Worm (Caenorhabditis elegans) whole organism, L3 larva: ENCODE measurements around the gene ZK512.4.

ENCODE experiments used
- R02D3.7 ChIP-seq: fragments of 150-350 bp; optimal IDR thresholded peaks from 2 replicates; lab custom pipeline; 2014; ENCODE audit warnings: missing biosample characterization, missing genetic modification characterization
- ZK546.5 ChIP-seq: sonication (generic microtip); optimal IDR thresholded peaks from 2 replicates; lab custom pipeline; 2017; ENCODE audit warnings: missing biosample characterization, missing genetic modification characterization
- ceh-16 ChIP-seq: sonication (generic microtip); optimal IDR thresholded peaks from 2 replicates; lab custom pipeline; 2017; ENCODE audit warnings: missing biosample characterization, missing genetic modification characterization
- ceh-28 ChIP-seq: fragments of 150-350 bp; optimal IDR thresholded peaks from 2 replicates; lab custom pipeline; 2014; ENCODE audit warnings: missing biosample characterization, missing genetic modification reagents, missing genetic modification characterization
- ceh-82 ChIP-seq: fragments of 150-350 bp; optimal IDR thresholded peaks from 2 replicates; lab custom pipeline; 2014; ENCODE audit warnings: missing biosample characterization, missing genetic modification characterization
- ceh-9 ChIP-seq: sonication (generic microtip); optimal IDR thresholded peaks from 2 replicates; lab custom pipeline; 2018; ENCODE audit warnings: missing biosample characterization, missing genetic modification characterization
- daf-12 ChIP-seq: fragments of 150-350 bp; optimal IDR thresholded peaks from 2 replicates; lab custom pipeline; 2014; ENCODE audit warnings: missing biosample characterization, missing genetic modification reagents, missing genetic modification characterization
- egl-27 ChIP-seq: sonication (generic microtip); optimal IDR thresholded peaks from 4 replicates; lab custom pipeline; 2017; ENCODE audit warnings: missing biosample characterization, missing genetic modification reagents, missing genetic modification characterization
- egl-5 ChIP-seq: fragments of 150-350 bp; optimal IDR thresholded peaks from 2 replicates; lab custom pipeline; 2017; ENCODE audit warnings: missing biosample characterization, missing genetic modification reagents, missing genetic modification characterization, inconsistent platforms
- elt-1 ChIP-seq: fragments of 150-350 bp; optimal IDR thresholded peaks from 2 replicates; lab custom pipeline; 2014; ENCODE audit warnings: missing biosample characterization, missing genetic modification characterization
- elt-2 ChIP-seq: sonication (generic microtip); optimal IDR thresholded peaks from 2 replicates; lab custom pipeline; 2016; ENCODE audit warnings: missing genetic modification reagents, mild to moderate bottlenecking, missing genetic modification characterization, missing compliant biosample characterization
- elt-3 ChIP-seq, 3 experiments: fragments of 150-350 bp in 1 of 3; sonication (generic microtip) in 2 of 3; optimal IDR thresholded peaks; 2 replicates in 2 of 3; 4 replicates in 1 of 3; lab custom pipeline; 2014 to 2017; ENCODE audit warnings: missing biosample characterization in 3 of 3, missing genetic modification characterization in 3 of 3
- fkh-2 ChIP-seq: fragments of 150-350 bp; optimal IDR thresholded peaks from 2 replicates; lab custom pipeline; 2014; ENCODE audit warnings: missing biosample characterization, missing genetic modification reagents, missing genetic modification characterization
- fos-1 ChIP-seq: fragments of 150-350 bp; optimal IDR thresholded peaks from 2 replicates; lab custom pipeline; 2014; ENCODE audit warnings: missing biosample characterization, missing genetic modification characterization
- hmg-11 ChIP-seq: sonication (generic microtip); optimal IDR thresholded peaks from 2 replicates; lab custom pipeline; 2016; ENCODE audit warnings: missing genetic modification characterization, missing compliant biosample characterization
- lin-15B ChIP-seq: fragments of 150-350 bp; optimal IDR thresholded peaks from 2 replicates; lab custom pipeline; 2014; ENCODE audit warnings: missing biosample characterization, missing genetic modification characterization
- lin-39 ChIP-seq: fragments of 150-350 bp; optimal IDR thresholded peaks from 2 replicates; lab custom pipeline; 2018; ENCODE audit warnings: missing biosample characterization, missing genetic modification reagents, missing genetic modification characterization
- nfya-1 ChIP-seq: sonication (generic microtip); optimal IDR thresholded peaks from 2 replicates; lab custom pipeline; 2017; ENCODE audit warnings: missing genetic modification characterization, mild to moderate bottlenecking, missing compliant biosample characterization, antibody characterized with exemption, moderate library complexity; ENCODE audit not compliant: insufficient read depth
- nhr-11 ChIP-seq: fragments of 150-350 bp; optimal IDR thresholded peaks from 2 replicates; lab custom pipeline; 2014; ENCODE audit warnings: missing biosample characterization, missing genetic modification characterization
- nhr-12 ChIP-seq: fragments of 150-350 bp; optimal IDR thresholded peaks from 2 replicates; lab custom pipeline; 2014; ENCODE audit warnings: missing biosample characterization, missing genetic modification characterization
- nhr-23 ChIP-seq: fragments of 150-350 bp; optimal IDR thresholded peaks from 2 replicates; lab custom pipeline; 2014; ENCODE audit warnings: missing biosample characterization, missing genetic modification reagents, missing genetic modification characterization
- nhr-237 ChIP-seq: fragments of 150-350 bp; optimal IDR thresholded peaks from 2 replicates; lab custom pipeline; 2014; ENCODE audit warnings: missing biosample characterization, missing genetic modification characterization
- nhr-25 ChIP-seq: sonication (generic microtip); optimal IDR thresholded peaks from 2 replicates; lab custom pipeline; 2017; ENCODE audit warnings: missing biosample characterization, missing genetic modification characterization
- nhr-28 ChIP-seq: fragments of 150-350 bp; optimal IDR thresholded peaks from 2 replicates; lab custom pipeline; 2014; ENCODE audit warnings: missing biosample characterization, missing genetic modification characterization
- skn-1 ChIP-seq: fragments of 150-350 bp; optimal IDR thresholded peaks from 2 replicates; lab custom pipeline; 2014; ENCODE audit warnings: missing biosample characterization, missing genetic modification characterization
- snpc-4 ChIP-seq: fragments of 150-350 bp; optimal IDR thresholded peaks from 2 replicates; lab custom pipeline; 2014; ENCODE audit warnings: missing biosample characterization, missing genetic modification characterization
- unc-39 ChIP-seq: sonication (generic microtip); optimal IDR thresholded peaks from 4 replicates; lab custom pipeline; 2017; ENCODE audit warnings: missing biosample characterization, missing genetic modification characterization
- unc-62 ChIP-seq: fragments of 150-350 bp; sonication (generic microtip); optimal IDR thresholded peaks from 4 replicates; lab custom pipeline; 2014; ENCODE audit warnings: missing biosample characterization, missing genetic modification reagents, missing genetic modification characterization
- zag-1 ChIP-seq: fragments of 150-350 bp; optimal IDR thresholded peaks from 2 replicates; lab custom pipeline; 2014; ENCODE audit warnings: missing biosample characterization, missing genetic modification characterization
- ztf-11 ChIP-seq: fragments of 150-350 bp; optimal IDR thresholded peaks from 2 replicates; lab custom pipeline; 2014; ENCODE audit warnings: missing biosample characterization, missing genetic modification characterization

The ZK512.4 gene

DNA sequence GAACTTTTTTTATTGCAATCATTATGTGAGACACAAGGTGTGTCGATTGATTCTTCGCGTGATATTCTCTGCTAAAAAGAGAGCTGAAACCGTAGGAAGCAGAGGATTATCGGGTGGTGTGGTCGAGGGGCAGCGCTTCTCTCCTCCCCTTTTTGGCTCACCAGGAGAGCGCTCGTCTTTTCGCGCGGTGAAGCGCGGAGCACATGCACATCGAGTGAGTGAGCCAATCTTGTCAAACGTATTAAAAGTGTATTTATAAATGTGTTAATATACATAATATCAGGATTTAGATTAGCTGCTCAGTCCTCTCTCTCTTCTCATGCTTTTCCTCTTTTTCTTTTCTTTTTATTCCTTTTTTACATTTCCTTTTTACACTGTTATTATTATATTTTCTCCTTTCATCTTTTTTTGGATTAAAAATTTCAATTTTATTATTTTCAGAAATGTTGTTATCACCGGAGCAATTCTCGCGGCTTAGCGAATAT lies 17.5 kb downstream of the ZK512.4 start, which contains the start of gene dgk-3:
dgk-3 (plus strand) TSS at position 435 of the 485 bp plus-strand sequence.
- TF ChIP-seq nhr-23 (tag; lab: Kevin White, UChicago), result no peak
- TF ChIP-seq lin-39, result no peak
- no peak for TF ChIP-seq nhr-28
- TF ChIP-seq nhr-25 (tag; lab: Kevin White, UChicago), result no peak
- no peak for TF ChIP-seq nhr-11 (tag; lab: Kevin White, UChicago)
- no peak for TF ChIP-seq nfya-1 (tag; lab: Kevin White, UChicago)
- no peak for TF ChIP-seq fos-1 (tag; lab: Kevin White, UChicago)
- TF ChIP-seq ceh-16 (tag; lab: Kevin White, UChicago), result no peak
- no peak for TF ChIP-seq ZK546.5 (tag; lab: Kevin White, UChicago)
- no peak for TF ChIP-seq nhr-237

DNA sequence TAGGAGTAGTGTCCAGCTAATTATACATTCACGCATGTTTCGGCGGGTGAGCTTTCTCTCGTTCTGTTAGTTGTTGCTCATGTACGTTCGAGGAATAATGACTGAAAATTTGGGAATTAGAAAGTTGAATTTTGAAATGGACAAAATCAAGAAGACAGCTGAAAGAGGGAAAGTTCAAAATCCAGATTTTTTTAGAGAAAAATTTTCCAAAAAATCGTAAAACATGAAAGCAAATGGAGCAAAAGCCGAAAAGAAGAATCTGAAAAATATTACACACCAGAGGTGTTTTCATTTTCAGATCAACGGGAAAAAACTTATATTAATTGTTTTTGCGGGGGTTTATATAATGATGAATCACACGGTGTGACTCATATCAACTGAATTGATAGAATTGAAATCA lies 27.6 kb downstream of the ZK512.4 start, which contains the start of gene ina-1:
ina-1 (minus strand) TSS at position 101 of the 400 bp plus-strand sequence.
- TF ChIP-seq R02D3.7 (tag; lab: Kevin White, UChicago), result no peak
- no peak for TF ChIP-seq snpc-4 (tag; lab: Kevin White, UChicago)
- no peak for TF ChIP-seq lin-15B (tag; lab: Kevin White, UChicago)
- no peak for TF ChIP-seq fkh-2 (tag; lab: Kevin White, UChicago)
- TF ChIP-seq elt-1 (tag; lab: Kevin White, UChicago), result no peak
- TF ChIP-seq egl-27 (tag; lab: Kevin White, UChicago), result no peak
- no peak for TF ChIP-seq nhr-11 (tag; lab: Kevin White, UChicago)
- TF ChIP-seq, all 47 proteins: peak for 0

DNA sequence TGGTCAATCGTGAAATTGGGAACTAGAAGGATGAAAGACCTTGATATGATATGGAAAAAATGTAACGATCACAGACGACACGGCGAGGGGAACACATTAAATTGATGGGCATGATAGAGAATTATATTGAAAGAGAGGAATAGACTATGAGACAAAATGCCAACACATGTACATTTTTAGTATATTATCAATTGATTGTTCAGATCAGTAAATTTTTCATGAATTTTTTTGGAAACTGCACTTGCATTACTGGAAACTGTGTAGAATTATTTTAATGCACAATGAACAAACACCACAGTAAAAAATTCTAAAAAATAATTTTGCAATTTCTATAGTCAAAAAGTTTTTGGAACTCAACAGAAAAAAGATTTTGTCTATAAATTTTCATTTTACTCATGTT lies 28.1 kb downstream of the ZK512.4 start:
- TF ChIP-seq egl-5 (tag; lab: Kevin White, UChicago) (peak; percentile 2), elt-3 (tag; optimal IDR thresholded peaks at IDR 0.05; lab: Kevin White, UChicago) (peak in 1 of 3 experiments; percentile 27), ceh-28 (tag; lab: Kevin White, UChicago) (no peak)
- TF ChIP-seq, all 47 proteins: peak for 2

DNA sequence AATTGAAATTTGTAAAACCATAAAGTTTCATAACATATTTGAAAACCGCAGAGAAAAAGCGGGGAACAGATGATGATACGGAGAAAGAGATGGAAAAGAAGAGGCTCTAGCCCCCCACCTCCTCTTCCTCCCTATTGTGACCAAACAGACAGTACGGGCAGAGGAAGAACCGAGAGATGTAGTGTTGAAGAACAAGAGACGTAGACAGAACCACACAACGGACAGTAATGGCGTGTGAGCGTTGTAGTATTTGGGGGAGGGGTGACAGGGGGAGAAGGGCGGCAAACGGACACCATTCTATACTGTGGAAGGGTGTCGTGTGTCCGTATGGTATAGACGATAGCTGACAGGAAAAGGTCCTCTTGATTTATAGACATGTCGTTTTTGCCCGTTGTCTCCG lies 30.9 kb downstream of the ZK512.4 start:
- TF ChIP-seq ZK546.5 (tag; lab: Kevin White, UChicago) (no peak), nhr-25 (tag; lab: Kevin White, UChicago) (no peak), skn-1 (tag; lab: Kevin White, UChicago) (no peak), nfya-1 (tag; lab: Kevin White, UChicago) (no peak), ztf-11 (tag; lab: Kevin White, UChicago) (no peak), nhr-28 (no peak), hmg-11 (tag; lab: Kevin White, UChicago) (peak; percentile 25)

DNA sequence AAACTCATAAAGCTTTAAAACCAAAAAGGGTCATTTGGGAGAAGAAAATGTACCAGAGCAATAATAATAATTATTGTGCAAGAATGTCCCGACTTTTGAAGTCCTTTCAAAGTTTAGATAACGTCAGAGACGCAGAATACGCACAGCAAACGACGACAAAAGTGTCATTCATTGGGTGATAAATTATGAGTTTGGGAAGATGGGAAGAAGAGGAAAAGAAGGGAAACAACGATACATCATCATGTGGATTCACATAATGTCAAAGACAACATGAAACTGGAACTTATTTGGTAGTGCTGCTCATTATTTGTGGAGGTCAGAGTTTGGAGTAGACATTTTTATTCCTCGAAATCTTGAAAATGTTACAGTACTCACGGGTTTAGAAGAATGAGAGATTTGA lies 32.7 kb downstream of the ZK512.4 start:
- no peak for TF ChIP-seq daf-12 (tag; lab: Kevin White, UChicago)
- TF ChIP-seq unc-62 (GFP tag; lab: Kevin White, UChicago), result peak; percentile 1
- no peak for TF ChIP-seq zag-1 (tag; lab: Kevin White, UChicago)
- TF ChIP-seq lin-39, result peak; percentile 19
- peak; percentile 37 for TF ChIP-seq egl-5 (tag; lab: Kevin White, UChicago)
- TF ChIP-seq nhr-12 (tag; lab: Kevin White, UChicago), result no peak

DNA sequence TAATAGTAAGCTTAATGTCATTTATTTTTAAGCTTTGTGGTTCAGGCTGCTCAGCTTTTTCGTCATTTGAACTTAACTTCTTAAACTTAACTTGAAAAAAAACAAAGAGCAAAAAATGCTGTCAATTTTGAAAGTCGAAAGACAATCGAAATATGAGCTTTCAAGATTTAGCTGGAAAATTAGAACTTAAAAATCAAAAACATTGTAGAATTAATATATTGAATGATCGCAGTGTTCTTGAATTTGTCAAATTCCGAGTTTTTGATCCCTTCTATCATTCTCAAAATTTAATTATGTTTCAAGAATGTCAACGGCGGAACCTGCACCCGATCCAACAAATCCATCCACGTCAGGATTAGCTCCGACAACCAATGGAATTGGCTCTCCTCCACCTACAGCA lies 36.1 kb downstream of the ZK512.4 start, which contains the start of gene tax-4:
tax-4 (plus strand) TSS at position 301 of the 400 bp plus-strand sequence.
- no peak for TF ChIP-seq elt-2 (tag; lab: Kevin White, UChicago)
- no peak for TF ChIP-seq R02D3.7 (tag; lab: Kevin White, UChicago)
- TF ChIP-seq ceh-82, result no peak

DNA sequence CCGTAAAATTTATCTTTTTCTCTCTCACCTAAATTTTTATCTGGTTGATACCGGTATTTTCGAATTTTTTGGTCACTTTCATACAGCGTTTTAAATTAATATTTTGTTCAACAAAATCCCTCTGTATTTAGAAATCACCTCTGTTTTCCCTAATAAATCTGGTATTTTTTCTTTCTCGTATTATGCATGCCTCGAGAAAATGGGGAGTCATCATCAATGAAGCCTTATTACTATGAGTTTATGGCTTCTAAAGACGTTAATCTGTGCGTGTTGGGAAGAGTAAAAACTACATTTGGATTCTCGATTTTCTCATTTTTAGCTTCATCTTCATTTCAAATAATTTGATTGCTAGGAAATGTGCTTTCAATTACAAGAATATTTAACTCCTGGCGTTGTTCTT lies 40.6 kb downstream of the ZK512.4 start, which contains the start of gene ZC84.7:
ZC84.7 (plus strand) TSS at position 301 of the 400 bp plus-strand sequence.
- no peak for TF ChIP-seq unc-39 (tag; lab: Kevin White, UChicago)
- no peak for TF ChIP-seq nhr-12 (tag; lab: Kevin White, UChicago)
- no peak for TF ChIP-seq lin-15B (tag; lab: Kevin White, UChicago)
- TF ChIP-seq zag-1 (tag; lab: Kevin White, UChicago), result no peak
- no peak for TF ChIP-seq ceh-9
